Worm (Caenorhabditis elegans) whole organism, young adult: ENCODE measurements around the gene evl-20.

ENCODE experiments used
- B0019.2 ChIP-seq: fragments of 200-800 bp; sonication (Bioruptor generic); conservative IDR thresholded peaks from 2 replicates; pipeline ENCODE4 v1.3.6; 2022; ENCODE audit warnings: missing genetic modification reagents, missing genetic modification characterization, missing compliant biosample characterization
- F10E7.11 ChIP-seq: sonication (generic microtip); optimal IDR thresholded peaks from 2 replicates; lab custom pipeline; 2017; ENCODE audit warnings: mild to moderate bottlenecking, missing genetic modification characterization, moderate library complexity, missing compliant biosample characterization
- F23B12.7 ChIP-seq: sonication (generic microtip); optimal IDR thresholded peaks from 2 replicates; lab custom pipeline; 2017; ENCODE audit warnings: missing genetic modification characterization, mild to moderate bottlenecking, missing compliant biosample characterization, antibody characterized with exemption, moderate library complexity; ENCODE audit not compliant: insufficient read depth
- F55B11.4 ChIP-seq: sonication (generic microtip); optimal IDR thresholded peaks from 2 replicates; lab custom pipeline; 2016; ENCODE audit warnings: missing compliant biosample characterization, missing genetic modification characterization, borderline replicate concordance; ENCODE audit not compliant: insufficient read depth
- F57C9.4 ChIP-seq: sonication (generic microtip); optimal IDR thresholded peaks from 2 replicates; lab custom pipeline; 2017; ENCODE audit warnings: mild to moderate bottlenecking, missing genetic modification characterization, missing compliant biosample characterization
- K11D2.4 ChIP-seq: fragments of 200-800 bp; sonication (Bioruptor generic); IDR thresholded peaks from 2 replicates; pipeline ENCODE4 v1.3.6; 2022; ENCODE audit warnings: missing genetic modification reagents, missing genetic modification characterization, missing compliant biosample characterization
- K12H6.12 ChIP-seq: fragments of 200-800 bp; sonication (Bioruptor generic); optimal IDR thresholded peaks from 2 replicates; lab custom pipeline; 2018; ENCODE audit warnings: mild to moderate bottlenecking, missing genetic modification characterization, missing compliant biosample characterization
- Y53G8AR.9 ChIP-seq: fragments of 200-800 bp; sonication (Bioruptor generic); conservative IDR thresholded peaks from 2 replicates; pipeline ENCODE4 v1.3.6; 2022; ENCODE audit warnings: missing genetic modification reagents, missing genetic modification characterization, missing compliant biosample characterization
- Y56A3A.18 ChIP-seq: fragments of 200-800 bp; sonication (Bioruptor generic); IDR thresholded peaks from 2 replicates; pipeline ENCODE4 v1.3.6; 2022; ENCODE audit warnings: missing genetic modification reagents, missing genetic modification characterization, missing compliant biosample characterization
- akir-1 ChIP-seq: fragments of 200-800 bp; sonication (Bioruptor generic); optimal IDR thresholded peaks from 2 replicates; lab custom pipeline; 2018; ENCODE audit warnings: mild to moderate bottlenecking, missing genetic modification characterization, moderate library complexity, missing compliant biosample characterization
- ama-1 ChIP-seq, 3 experiments: fragments of 150-350 bp in 1 of 3; sonication (generic microtip) in 2 of 3; optimal IDR thresholded peaks; 2 replicates each; lab custom pipeline; 2014 to 2018; ENCODE audit warnings: missing biosample characterization in 2 of 3, missing genetic modification characterization in 2 of 3, missing genetic modification reagents in 2 of 3
- atf-7 ChIP-seq: sonication (generic microtip); optimal IDR thresholded peaks from 2 replicates; lab custom pipeline; 2017; ENCODE audit warnings: mild to moderate bottlenecking, missing genetic modification characterization, missing compliant biosample characterization
- cebp-1 ChIP-seq, 2 experiments: fragments of 200-800 bp in 1 of 2; sonication (Bioruptor generic) in 1 of 2; sonication (generic microtip) in 1 of 2; IDR thresholded peaks in 1 of 2; optimal IDR thresholded peaks in 1 of 2; 2 replicates each; pipeline versions ENCODE4 v1.3.6 to Lab custom; 2017 to 2022; ENCODE audit warnings: missing compliant biosample characterization in 2 of 2, missing genetic modification characterization in 2 of 2, mild to moderate bottlenecking in 1 of 2, missing genetic modification reagents in 1 of 2, moderate library complexity in 1 of 2
- ceh-27 ChIP-seq: fragments of 200-800 bp; sonication (Bioruptor generic); optimal IDR thresholded peaks from 2 replicates; lab custom pipeline; 2018; ENCODE audit warnings: mild to moderate bottlenecking, missing genetic modification characterization, moderate library complexity, missing compliant biosample characterization
- ceh-58 ChIP-seq: fragments of 200-800 bp; sonication (Bioruptor generic); IDR thresholded peaks from 2 replicates; pipeline ENCODE4 v1.3.6; 2022; ENCODE audit warnings: missing genetic modification characterization, missing compliant biosample characterization
- chd-7 ChIP-seq: sonication (generic microtip); optimal IDR thresholded peaks from 2 replicates; lab custom pipeline; 2016; ENCODE audit warnings: mild to moderate bottlenecking, missing genetic modification characterization, moderate library complexity, missing compliant biosample characterization
- dox-1 ChIP-seq: fragments of 200-800 bp; sonication (Bioruptor generic); IDR thresholded peaks from 2 replicates; pipeline ENCODE4 v1.3.6; 2022; ENCODE audit warnings: missing genetic modification reagents, missing genetic modification characterization, missing compliant biosample characterization
- dpl-1 ChIP-seq: fragments of 150-350 bp; optimal IDR thresholded peaks from 2 replicates; lab custom pipeline; 2014; ENCODE audit warnings: missing biosample characterization, missing genetic modification reagents, missing genetic modification characterization
- egrh-3 ChIP-seq: fragments of 200-800 bp; sonication (Bioruptor generic); IDR thresholded peaks from 2 replicates; pipeline ENCODE4 v1.3.6; 2022; ENCODE audit warnings: missing genetic modification reagents, missing genetic modification characterization, missing compliant biosample characterization
- fkh-3 ChIP-seq: sonication (generic microtip); optimal IDR thresholded peaks from 2 replicates; lab custom pipeline; 2016; ENCODE audit warnings: mild to moderate bottlenecking, missing genetic modification characterization, missing compliant biosample characterization
- gei-17 ChIP-seq: fragments of 200-800 bp; sonication (Bioruptor generic); optimal IDR thresholded peaks from 2 replicates; lab custom pipeline; 2018; ENCODE audit warnings: mild to moderate bottlenecking, missing genetic modification characterization, missing compliant biosample characterization
- hmg-1.2 ChIP-seq: fragments of 200-800 bp; sonication (Bioruptor generic); IDR thresholded peaks from 2 replicates; pipeline ENCODE4 v1.3.6; 2022; ENCODE audit warnings: missing genetic modification reagents, missing genetic modification characterization, missing compliant biosample characterization
- hmg-20 ChIP-seq: fragments of 200-800 bp; sonication (Bioruptor generic); IDR thresholded peaks from 2 replicates; pipeline ENCODE4 v1.3.6; 2022; ENCODE audit warnings: missing genetic modification reagents, missing genetic modification characterization, missing compliant biosample characterization
- hsf-1 ChIP-seq: fragments of 200-800 bp; sonication (Bioruptor generic); IDR thresholded peaks from 2 replicates; pipeline ENCODE4 v1.3.6; 2022; ENCODE audit warnings: missing genetic modification reagents, missing genetic modification characterization, missing compliant biosample characterization
- let-526 ChIP-seq: fragments of 200-800 bp; sonication (Bioruptor generic); IDR thresholded peaks from 2 replicates; pipeline ENCODE4 v1.3.6; 2022; ENCODE audit warnings: missing genetic modification reagents, missing genetic modification characterization, missing compliant biosample characterization
- lsl-1 ChIP-seq: fragments of 200-800 bp; sonication (Bioruptor generic); optimal IDR thresholded peaks from 2 replicates; lab custom pipeline; 2018; ENCODE audit warnings: mild to moderate bottlenecking, missing genetic modification characterization, moderate library complexity, missing compliant biosample characterization
- madf-3 ChIP-seq: fragments of 200-800 bp; sonication (Bioruptor generic); IDR thresholded peaks from 2 replicates; pipeline ENCODE4 v1.3.6; 2022; ENCODE audit warnings: missing genetic modification reagents, missing genetic modification characterization, missing compliant biosample characterization
- nhr-27 ChIP-seq: fragments of 200-800 bp; sonication (Bioruptor generic); optimal IDR thresholded peaks from 2 replicates; lab custom pipeline; 2018; ENCODE audit warnings: mild to moderate bottlenecking, missing genetic modification characterization, moderate library complexity, missing compliant biosample characterization
- pbrm-1 ChIP-seq: fragments of 200-800 bp; sonication (Bioruptor generic); IDR thresholded peaks from 2 replicates; pipeline ENCODE4 v1.3.6; 2022; ENCODE audit warnings: missing genetic modification reagents, missing genetic modification characterization, missing compliant biosample characterization
- ztf-18 ChIP-seq: sonication (generic microtip); optimal IDR thresholded peaks from 2 replicates; lab custom pipeline; 2016; ENCODE audit warnings: missing genotype, mild to moderate bottlenecking, missing genetic modification characterization, missing compliant biosample characterization
- ztf-28 ChIP-seq: fragments of 200-800 bp; sonication (Bioruptor generic); IDR thresholded peaks from 2 replicates; pipeline ENCODE4 v1.3.6; 2022; ENCODE audit warnings: missing genetic modification reagents, missing genetic modification characterization, missing compliant biosample characterization
- ztf-6 ChIP-seq: fragments of 200-800 bp; sonication (Bioruptor generic); IDR thresholded peaks from 2 replicates; pipeline ENCODE4 v1.3.6; 2022; ENCODE audit warnings: missing genetic modification reagents, missing genetic modification characterization, missing compliant biosample characterization

The evl-20 gene

DNA sequence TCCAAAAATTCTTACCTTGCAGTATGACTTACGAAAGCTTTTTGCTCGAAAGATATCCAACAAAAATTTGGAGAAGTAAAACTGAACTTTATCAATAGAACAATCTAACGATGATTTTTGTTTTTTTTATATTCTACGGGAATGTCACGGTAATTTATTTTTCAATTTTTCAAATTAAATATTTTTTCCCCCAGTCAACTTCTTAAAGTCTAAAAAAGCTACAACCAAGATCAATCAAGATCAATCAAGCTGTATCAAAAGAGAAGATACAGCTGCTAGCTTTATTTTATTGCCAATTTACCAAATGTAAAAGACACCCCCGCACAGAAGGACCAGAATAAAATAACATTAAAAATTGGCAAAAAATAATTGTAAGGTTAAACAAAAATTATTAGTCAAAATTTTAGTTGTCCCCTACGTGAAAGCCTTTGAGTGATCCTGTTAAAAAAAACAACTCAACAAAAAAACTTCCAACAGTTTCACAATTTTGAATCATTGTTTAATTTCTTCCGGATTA, 31.3 kb downstream of the evl-20 start, which contains the start of the genes M05D6.1 and M05D6.3:
Gene M05D6.1 (minus strand): TSS at position 101 of the 517 bp plus-strand sequence.
Gene M05D6.3 (plus strand): TSS at position 467 of the 517 bp plus-strand sequence.
- TF ChIP-seq hmg-1.2 (no peak), dox-1 (no peak), ztf-28 (no peak), hmg-20 (GFP tag; lab: Robert Waterston, UW) (no peak)

- TF ChIP-seq akir-1 (no peak), nhr-27 (no peak), ztf-6 (no peak), Y56A3A.18 (GFP tag; lab: Robert Waterston, UW) (peak; percentile 8; the same call in 1 of the 2 replicates), dpl-1 (GFP tag; lab: Kevin White, UChicago) (no peak), ceh-58 (GFP tag; lab: Robert Waterston, UW) (0 out of 2 replicates have a peak, but pooled peaks have one; percentile 67), Y53G8AR.9 (GFP tag; lab: Robert Waterston, UW) (0 out of 2 replicates have a peak, but pooled peaks have one; percentile 16), fkh-3 (no peak), egrh-3 (GFP tag; lab: Robert Waterston, UW) (no peak), F57C9.4 (tag; lab: Kevin White, UChicago) (no peak), atf-7 (tag; lab: Kevin White, UChicago) (no peak)
- TF ChIP-seq, all 124 proteins: peak for 3
These were observed 35.2 kb downstream of the evl-20 start for ce11 chrII:8479337-8479736.

DNA sequence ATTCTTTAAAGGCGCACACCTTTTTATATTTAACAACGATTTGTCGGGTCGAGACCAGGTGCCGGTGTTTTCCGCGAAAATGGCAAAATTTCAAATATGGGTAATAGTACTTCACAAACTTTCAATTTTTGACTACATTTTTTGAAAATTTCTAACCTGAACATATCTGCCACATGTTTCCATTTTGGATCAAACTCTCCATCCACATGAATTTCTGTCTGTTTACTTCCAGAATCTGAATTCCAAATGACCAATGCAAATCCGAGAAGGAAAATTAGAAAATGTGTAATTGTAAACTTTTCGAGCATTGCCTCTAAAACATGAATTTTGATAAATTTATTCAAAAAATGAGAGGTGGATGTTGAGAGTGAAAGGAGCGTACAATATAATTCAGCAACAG, 36.1 kb downstream of the evl-20 start, which contains the start of gene lact-4:
Gene lact-4 (minus strand): TSS at position 313 of the 400 bp plus-strand sequence.
- TF ChIP-seq ama-1 (optimal IDR thresholded peaks at IDR 0.05; lab: Kevin White, UChicago) (peak; percentile 51), ama-1 (GFP tag; optimal IDR thresholded peaks at IDR 0.05; lab: Kevin White, UChicago) (no peak), lsl-1 (GFP tag; lab: Kevin White, UChicago) (peak; percentile 41), F10E7.11 (tag; lab: Kevin White, UChicago) (no peak), madf-3 (GFP tag; lab: Robert Waterston, UW) (0 out of 2 replicates have a peak, but pooled peaks have one; percentile 9), Y56A3A.18 (GFP tag; lab: Robert Waterston, UW) (0 out of 2 replicates have a peak, but pooled peaks have one; percentile 31)

DNA sequence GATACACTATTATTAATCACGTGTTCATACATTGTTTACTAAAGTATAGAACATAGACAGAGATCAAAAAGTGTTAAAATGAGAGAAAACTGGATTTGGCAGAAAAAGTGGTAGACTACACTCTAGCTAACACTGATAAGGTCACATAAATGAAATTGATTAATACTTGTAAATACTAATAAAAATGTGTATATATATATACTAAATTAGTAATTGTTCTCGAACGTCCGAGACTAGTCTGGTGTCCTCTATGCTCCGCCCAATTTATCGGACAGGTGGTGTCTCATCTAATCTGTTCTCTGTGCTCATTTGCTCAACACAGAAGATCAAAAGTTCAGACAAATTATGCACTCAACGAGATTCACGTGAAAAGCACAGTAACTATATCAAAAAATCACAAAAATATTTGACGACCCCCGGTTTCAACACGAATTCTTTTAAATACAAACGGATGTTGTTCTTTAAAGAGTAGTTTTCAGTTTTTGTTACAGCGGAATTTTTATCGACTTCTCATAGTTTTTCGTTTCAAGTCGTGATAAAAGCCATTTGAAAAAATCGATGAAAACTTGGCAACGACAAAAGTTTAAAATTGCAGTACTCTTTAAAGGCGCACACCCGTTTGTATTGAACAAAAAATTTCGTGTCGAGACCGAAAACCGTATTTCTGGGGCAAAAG, 37.1 kb downstream of the evl-20 start:
- TF ChIP-seq F55B11.4: no peak
- peak; percentile 18 for TF ChIP-seq K12H6.12 (tag; lab: Kevin White, UChicago)
- TF ChIP-seq chd-7 (tag; lab: Kevin White, UChicago): peak; percentile 23
- no peak for TF ChIP-seq B0019.2 (GFP tag; lab: Robert Waterston, UW)
- 0 out of 2 replicates have a peak, but pooled peaks have one; percentile 6 for TF ChIP-seq let-526
- TF ChIP-seq Y53G8AR.9 (GFP tag; lab: Robert Waterston, UW): 0 out of 2 replicates have a peak, but pooled peaks have one; percentile 16
- TF ChIP-seq ztf-18: no peak
- peak; percentile 3 for TF ChIP-seq gei-17 (GFP tag; lab: Kevin White, UChicago)
- 0 out of 2 replicates have a peak, but pooled peaks have one; percentile 26 for TF ChIP-seq pbrm-1 (GFP tag; lab: Robert Waterston, UW)
- no peak for TF ChIP-seq cebp-1 (GFP tag; IDR thresholded peaks at IDR 0.05; lab: Robert Waterston, UW)
- peak; percentile 31 for TF ChIP-seq cebp-1 (tag; optimal IDR thresholded peaks at IDR 0.05; lab: Kevin White, UChicago)
- TF ChIP-seq K11D2.4 (GFP tag; lab: Robert Waterston, UW): peak; percentile 12; the same call in 1 of the 2 replicates
- TF ChIP-seq F23B12.7 (tag; lab: Kevin White, UChicago): peak; percentile 19
- TF ChIP-seq hsf-1: peak; percentile 81
- TF ChIP-seq ceh-27: no peak
